Fruit fly (Drosophila melanogaster): ENCODE results near the gene SCCRO.
A peak's percentile ranks its signal among the peaks of the same experiment; 100 is the strongest.

Gene SCCRO

DNA sequence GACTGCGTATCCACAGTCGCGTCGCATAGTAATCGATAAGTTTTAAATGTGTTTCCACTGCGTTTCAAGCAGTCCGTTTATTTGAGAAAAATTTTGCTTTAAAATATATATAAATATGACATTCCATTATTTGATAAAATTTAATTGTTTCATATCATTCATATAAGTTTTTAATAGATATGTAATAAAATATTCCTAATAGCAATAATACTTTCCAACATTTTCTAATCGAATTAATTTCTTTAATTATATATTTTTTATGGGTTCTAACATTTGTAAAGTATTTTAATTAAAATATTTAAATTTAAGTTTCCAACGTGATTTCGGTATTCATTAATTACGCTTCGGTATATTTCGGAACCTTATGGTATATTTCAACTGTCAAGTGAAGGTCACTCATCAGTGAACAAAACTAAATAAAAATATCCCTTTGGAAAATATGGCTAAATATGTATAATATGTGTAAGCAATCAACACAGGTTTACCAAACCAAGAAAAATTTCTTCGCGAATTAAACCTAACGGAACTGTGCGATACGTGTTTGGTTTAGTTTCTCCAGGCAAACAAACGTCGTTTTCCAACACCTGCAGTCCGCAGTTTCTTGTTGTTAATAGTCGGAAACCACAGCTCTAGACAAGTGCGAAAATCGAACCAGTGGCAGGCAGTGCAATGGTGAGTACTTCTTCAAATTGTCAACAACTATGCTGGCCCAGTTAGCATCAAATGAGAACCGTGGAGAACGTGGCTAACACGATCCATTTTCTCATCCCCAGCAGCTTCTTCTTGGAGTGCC is at the start of gene SCCRO, which contains the start of gene CG7739:
SCCRO (plus strand) TSS at position 370 of the 793 bp plus-strand sequence.
CG7739 (minus strand) TSS at position 8 of the 793 bp plus-strand sequence.
- peak; percentile 39 for TF ChIP-seq CG17801 (GFP tag; optimal IDR thresholded peaks at IDR 0.05; ENCODE audit: partially characterized antibody)

dm6 chr3L:15513726-15514125 is 49.5 kb upstream of the SCCRO start:
- TF ChIP-seq CG17801 (GFP tag; optimal IDR thresholded peaks at IDR 0.05; ENCODE audit: partially characterized antibody) = no peak

- TF ChIP-seq CG17801 (GFP tag; optimal IDR thresholded peaks at IDR 0.05; ENCODE audit: partially characterized antibody) = no peak
Measured at dm6 chr3L:15514405-15514804, 48.8 kb upstream of the SCCRO start.

- TF ChIP-seq CG17801 (GFP tag; optimal IDR thresholded peaks at IDR 0.05; ENCODE audit: partially characterized antibody) = no peak
Measured at dm6 chr3L:15514814-15515495, 48.3 kb upstream of the SCCRO start.

- no peak for TF ChIP-seq CG17801 (GFP tag; optimal IDR thresholded peaks at IDR 0.05; ENCODE audit: partially characterized antibody)
Measured at dm6 chr3L:15516440-15516839, 46.8 kb upstream of the SCCRO start.

- no peak for TF ChIP-seq CG17801 (GFP tag; optimal IDR thresholded peaks at IDR 0.05; ENCODE audit: partially characterized antibody)
Measured at dm6 chr3L:15516956-15517355, 46.3 kb upstream of the SCCRO start, which contains the start of gene CG13454. TSS of gene CG13454 (minus strand) at chr3L:15517056.

- no peak for TF ChIP-seq CG17801 (GFP tag; optimal IDR thresholded peaks at IDR 0.05; ENCODE audit: partially characterized antibody)
Measured at dm6 chr3L:15517508-15517907, 45.7 kb upstream of the SCCRO start.

- no peak for TF ChIP-seq CG17801 (GFP tag; optimal IDR thresholded peaks at IDR 0.05; ENCODE audit: partially characterized antibody)
Measured at dm6 chr3L:15518344-15518743, 44.9 kb upstream of the SCCRO start.

dm6 chr3L:15519492-15519891 is 43.7 kb upstream of the SCCRO start, which contains the start of gene mex1:
TSS of gene mex1 (minus strand) at chr3L:15519592.
- TF ChIP-seq CG17801 (GFP tag; optimal IDR thresholded peaks at IDR 0.05; ENCODE audit: partially characterized antibody) = no peak

DNA sequence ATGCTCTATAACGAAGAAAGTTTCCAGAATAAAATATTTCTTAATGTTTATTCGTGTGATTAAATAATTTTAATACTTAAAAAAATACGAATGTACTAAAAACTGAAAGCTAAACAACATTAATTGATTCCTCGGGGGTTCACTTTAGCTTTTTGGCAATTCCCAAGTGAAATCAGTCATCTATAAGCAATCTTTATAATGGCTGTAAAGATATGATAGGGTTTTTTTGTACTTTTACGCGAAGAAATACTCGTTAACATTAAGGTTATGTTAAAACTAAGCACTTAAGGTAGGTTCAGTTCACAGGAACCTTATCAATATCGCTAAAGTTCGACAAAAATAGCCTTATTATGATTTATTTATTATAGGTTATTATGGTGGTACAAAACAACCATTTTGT is 43.3 kb upstream of the SCCRO start:
- no peak for TF ChIP-seq CG17801 (GFP tag; optimal IDR thresholded peaks at IDR 0.05; ENCODE audit: partially characterized antibody)

- no peak for TF ChIP-seq CG17801 (GFP tag; optimal IDR thresholded peaks at IDR 0.05; ENCODE audit: partially characterized antibody)
Measured at dm6 chr3L:15520320-15520719, 42.9 kb upstream of the SCCRO start, which contains the start of gene yellow-k. TSS of gene yellow-k (plus strand) at chr3L:15520620.

- TF ChIP-seq CG17801 (GFP tag; optimal IDR thresholded peaks at IDR 0.05; ENCODE audit: partially characterized antibody) = peak; percentile 16
Measured at dm6 chr3L:15523806-15524346, 39.4 kb upstream of the SCCRO start, which contains the start of gene CG7945. TSS of gene CG7945 (minus strand) at chr3L:15524137.

- no peak for TF ChIP-seq CG17801 (GFP tag; optimal IDR thresholded peaks at IDR 0.05; ENCODE audit: partially characterized antibody)
Measured at dm6 chr3L:15525153-15525552, 38.1 kb upstream of the SCCRO start, which contains the start of gene CG33986. TSS of gene CG33986 (minus strand) at chr3L:15525253.

DNA sequence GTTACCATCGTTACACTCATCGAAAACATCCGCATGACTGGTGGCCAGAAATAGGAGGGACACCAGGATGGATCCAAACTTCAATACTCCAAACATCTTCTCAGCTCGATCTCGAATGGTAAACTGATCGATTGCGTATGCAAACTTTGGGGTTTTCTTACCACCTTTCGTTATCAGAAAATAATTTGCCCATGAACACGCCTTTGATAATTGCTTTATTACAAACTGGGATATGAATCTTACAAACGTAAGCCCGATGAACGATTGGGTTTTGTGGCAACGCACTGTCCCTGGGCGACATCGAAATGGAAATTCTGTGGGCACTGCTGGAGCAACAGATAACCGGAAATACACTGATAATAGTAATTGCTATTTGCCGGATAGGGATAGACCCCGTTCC is 36.5 kb upstream of the SCCRO start, which contains the start of gene CG33985:
CG33985 (minus strand) TSS at position 101 of the 400 bp plus-strand sequence.
- TF ChIP-seq CG17801 (GFP tag; optimal IDR thresholded peaks at IDR 0.05; ENCODE audit: partially characterized antibody) = no peak

dm6 chr3L:15527416-15527815 is 35.8 kb upstream of the SCCRO start, which contains the start of gene CG42729:
TSS of gene CG42729 (minus strand) at chr3L:15527516.
- no peak for TF ChIP-seq CG17801 (GFP tag; optimal IDR thresholded peaks at IDR 0.05; ENCODE audit: partially characterized antibody)
